Worm (Caenorhabditis elegans) whole organism, mixed stage, embryonic: Measurements from ENCODE around the gene ZK757.1.

Experiments used
- M03D4.4 ChIP-seq: sonication (generic microtip); optimal IDR thresholded peaks from 2 replicates; lab custom pipeline; 2017; ENCODE audit warnings: mild to moderate bottlenecking, missing genetic modification characterization, missing compliant biosample characterization
- blmp-1 ChIP-seq: fragments of 150-350 bp; optimal IDR thresholded peaks from 2 replicates; lab custom pipeline; 2014; ENCODE audit warnings: missing biosample characterization, missing genetic modification characterization
- ceh-39 ChIP-seq: fragments of 150-350 bp; optimal IDR thresholded peaks from 2 replicates; lab custom pipeline; 2014; ENCODE audit warnings: missing biosample characterization, missing genetic modification characterization
- ceh-43 ChIP-seq: fragments of 200-800 bp; sonication (Bioruptor generic); optimal IDR thresholded peaks from 2 replicates; lab custom pipeline; 2018; ENCODE audit warnings: mild to moderate bottlenecking, missing genetic modification characterization, moderate library complexity, missing compliant biosample characterization
- ceh-83 ChIP-seq: fragments of 200-800 bp; sonication (Bioruptor generic); optimal IDR thresholded peaks from 2 replicates; lab custom pipeline; 2018; ENCODE audit warnings: mild to moderate bottlenecking, missing genetic modification characterization, missing compliant biosample characterization
- ces-1 ChIP-seq: fragments of 150-350 bp; optimal IDR thresholded peaks from 2 replicates; lab custom pipeline; 2014; ENCODE audit warnings: missing biosample characterization, missing genetic modification reagents, missing genetic modification characterization
- cnd-1 ChIP-seq: fragments of 200-800 bp; sonication (Bioruptor generic); optimal IDR thresholded peaks from 2 replicates; lab custom pipeline; 2018; ENCODE audit warnings: mild to moderate bottlenecking, missing genetic modification characterization, missing compliant biosample characterization
- drap-1 ChIP-seq: fragments of 200-800 bp; sonication (Bioruptor generic); optimal IDR thresholded peaks from 3 replicates; lab custom pipeline; 2018; ENCODE audit warnings: mild to moderate bottlenecking, missing genetic modification characterization, missing compliant biosample characterization
- elt-3 ChIP-seq: fragments of 150-350 bp; optimal IDR thresholded peaks from 2 replicates; lab custom pipeline; 2014; ENCODE audit warnings: missing biosample characterization, missing genetic modification characterization
- flh-1 ChIP-seq: fragments of 200-800 bp; sonication (Bioruptor generic); optimal IDR thresholded peaks from 2 replicates; lab custom pipeline; 2018; ENCODE audit warnings: mild to moderate bottlenecking, missing genetic modification characterization, moderate library complexity, missing compliant biosample characterization
- ham-2 ChIP-seq: fragments of 200-800 bp; sonication (Bioruptor generic); optimal IDR thresholded peaks from 2 replicates; lab custom pipeline; 2018; ENCODE audit warnings: mild to moderate bottlenecking, missing genetic modification characterization, missing compliant biosample characterization
- hlh-1 ChIP-seq: fragments of 150-350 bp; optimal IDR thresholded peaks from 2 replicates; lab custom pipeline; 2014; ENCODE audit warnings: missing biosample characterization, missing genetic modification reagents, missing genetic modification characterization
- lin-13 ChIP-seq: fragments of 150-350 bp; optimal IDR thresholded peaks from 2 replicates; lab custom pipeline; 2014; ENCODE audit warnings: missing biosample characterization, missing genetic modification characterization
- lin-32 ChIP-seq: fragments of 200-800 bp; sonication (Bioruptor generic); optimal IDR thresholded peaks from 2 replicates; lab custom pipeline; 2018; ENCODE audit warnings: mild to moderate bottlenecking, missing genetic modification characterization, missing compliant biosample characterization
- lsy-2 ChIP-seq: fragments of 150-350 bp; optimal IDR thresholded peaks from 2 replicates; lab custom pipeline; 2014; ENCODE audit warnings: missing biosample characterization, missing genetic modification characterization
- mab-5 ChIP-seq: fragments of 150-350 bp; optimal IDR thresholded peaks from 2 replicates; lab custom pipeline; 2014; ENCODE audit warnings: missing biosample characterization, missing genetic modification characterization
- mep-1 ChIP-seq: fragments of 150-350 bp; optimal IDR thresholded peaks from 2 replicates; lab custom pipeline; 2017; ENCODE audit warnings: missing biosample characterization, missing genetic modification reagents, missing genetic modification characterization, inconsistent platforms
- mls-2 ChIP-seq: sonication (generic microtip); optimal IDR thresholded peaks from 2 replicates; lab custom pipeline; 2016; ENCODE audit warnings: mild to moderate bottlenecking, missing genetic modification characterization, moderate library complexity, missing compliant biosample characterization
- nhr-12 ChIP-seq: fragments of 150-350 bp; optimal IDR thresholded peaks from 2 replicates; lab custom pipeline; 2014; ENCODE audit warnings: missing biosample characterization, missing genetic modification characterization
- nhr-2 ChIP-seq: fragments of 150-350 bp; optimal IDR thresholded peaks from 2 replicates; lab custom pipeline; 2014; ENCODE audit warnings: missing biosample characterization, missing genetic modification characterization
- nhr-237 ChIP-seq: fragments of 150-350 bp; optimal IDR thresholded peaks from 2 replicates; lab custom pipeline; 2014; ENCODE audit warnings: missing biosample characterization, missing genetic modification characterization
- nhr-28 ChIP-seq: fragments of 150-350 bp; optimal IDR thresholded peaks from 2 replicates; lab custom pipeline; 2014; ENCODE audit warnings: missing biosample characterization, missing genetic modification characterization
- pha-4 ChIP-seq: fragments of 150-350 bp; optimal IDR thresholded peaks from 2 replicates; lab custom pipeline; 2018; ENCODE audit warnings: missing biosample characterization, missing genetic modification reagents, missing genetic modification characterization
- sem-2 ChIP-seq: fragments of 200-800 bp; sonication (Bioruptor generic); optimal IDR thresholded peaks from 2 replicates; lab custom pipeline; 2018; ENCODE audit warnings: mild to moderate bottlenecking, missing genetic modification characterization, missing compliant biosample characterization
- snpc-4 ChIP-seq: fragments of 150-350 bp; optimal IDR thresholded peaks from 2 replicates; lab custom pipeline; 2014; ENCODE audit warnings: missing biosample characterization, missing genetic modification characterization
- sptf-1 ChIP-seq: sonication (generic microtip); optimal IDR thresholded peaks from 2 replicates; lab custom pipeline; 2017; ENCODE audit warnings: mild to moderate bottlenecking, missing genetic modification characterization, moderate library complexity, missing compliant biosample characterization
- unc-120 ChIP-seq: sonication (generic microtip); optimal IDR thresholded peaks from 2 replicates; lab custom pipeline; 2017; ENCODE audit warnings: missing genetic modification characterization, missing compliant biosample characterization; ENCODE audit not compliant: poor library complexity, severe bottlenecking
- unc-39 ChIP-seq: fragments of 150-350 bp; optimal IDR thresholded peaks from 2 replicates; lab custom pipeline; 2014; ENCODE audit warnings: missing biosample characterization, missing genetic modification characterization
- unc-62 ChIP-seq: fragments of 150-350 bp; optimal IDR thresholded peaks from 2 replicates; lab custom pipeline; 2014; ENCODE audit warnings: missing biosample characterization, missing genetic modification reagents, missing genetic modification characterization
- zip-8 ChIP-seq: fragments of 150-350 bp; optimal IDR thresholded peaks from 2 replicates; lab custom pipeline; 2014; ENCODE audit warnings: missing biosample characterization, missing genetic modification characterization
- ztf-11 ChIP-seq: fragments of 150-350 bp; optimal IDR thresholded peaks from 2 replicates; lab custom pipeline; 2014; ENCODE audit warnings: missing biosample characterization, missing genetic modification characterization

The ZK757.1 gene

DNA sequence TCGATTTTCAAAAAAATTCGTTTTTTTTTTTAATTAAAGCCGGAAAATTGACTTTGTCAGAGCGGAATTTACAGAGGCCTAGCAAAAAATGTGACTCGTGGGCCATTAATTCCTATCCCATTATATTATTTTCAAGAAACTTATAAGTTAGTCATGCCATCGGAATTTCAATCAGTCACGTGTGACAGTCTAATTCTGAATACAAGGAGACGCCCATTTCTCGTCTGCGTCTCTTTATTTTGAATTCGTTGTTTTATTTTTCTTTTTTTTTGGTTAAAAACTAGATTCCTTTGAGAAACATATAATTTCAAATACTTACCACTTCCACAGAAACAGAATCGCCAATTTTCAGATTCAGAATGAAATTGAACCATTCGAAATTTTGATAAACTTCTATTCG is 37.8 kb upstream of the ZK757.1 start:
- TF ChIP-seq ceh-43 (GFP tag; lab: Kevin White, UChicago) (no peak), ces-1 (GFP tag; lab: Kevin White, UChicago) (no peak), ham-2 (GFP tag; lab: Kevin White, UChicago) (no peak)

DNA sequence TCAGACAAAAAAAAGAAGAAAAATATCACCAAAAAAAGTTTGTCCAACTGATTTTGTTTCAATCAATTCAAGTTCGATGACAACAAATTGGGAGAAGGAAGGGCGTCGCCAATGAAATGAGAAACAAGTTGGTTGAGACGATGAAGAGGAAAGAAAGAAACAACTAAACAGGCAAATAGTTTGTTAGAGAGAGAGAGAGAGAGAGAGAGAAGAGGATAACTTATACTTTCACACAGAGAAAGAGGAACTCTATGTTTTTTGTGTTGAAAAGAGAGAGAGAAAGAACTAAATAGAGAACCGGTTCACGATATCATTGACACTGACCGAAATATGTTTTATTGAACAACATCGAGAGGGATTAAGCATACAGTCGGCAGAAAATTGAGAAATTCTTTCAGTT is 36.6 kb upstream of the ZK757.1 start:
- TF ChIP-seq zip-8 (tag; lab: Kevin White, UChicago) (no peak), drap-1 (GFP tag; lab: Kevin White, UChicago) (no peak), unc-120 (no peak), mab-5 (tag; lab: Kevin White, UChicago) (no peak), unc-62 (GFP tag; lab: Kevin White, UChicago) (no peak), ceh-39 (no peak), hlh-1 (tag; lab: Kevin White, UChicago) (no peak), nhr-2 (tag; lab: Kevin White, UChicago) (no peak), nhr-12 (no peak), ceh-43 (GFP tag; lab: Kevin White, UChicago) (no peak), unc-39 (tag; lab: Kevin White, UChicago) (no peak), cnd-1 (tag; lab: Kevin White, UChicago) (no peak)

DNA sequence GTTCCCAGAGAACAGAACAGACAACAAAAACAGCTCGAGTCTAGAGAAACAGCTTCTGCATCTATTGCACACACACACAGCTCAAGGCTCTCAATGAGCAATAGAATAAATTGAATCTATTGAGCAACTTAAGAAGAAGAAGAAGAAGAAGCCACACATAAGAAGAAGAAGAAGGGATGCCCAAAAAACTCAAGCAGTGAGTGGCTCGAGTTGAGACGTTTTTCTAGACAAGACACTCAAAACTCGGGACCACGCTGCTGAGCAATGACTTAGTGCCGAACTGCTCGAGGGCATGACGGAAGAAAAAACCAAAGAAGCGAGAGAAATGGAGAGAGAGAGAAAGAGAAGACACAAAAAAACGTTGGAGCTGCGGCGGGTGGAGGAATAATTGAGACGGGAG is 34.4 kb upstream of the ZK757.1 start:
- TF ChIP-seq sptf-1 (tag; lab: Kevin White, UChicago): no peak
- peak; percentile 81 for TF ChIP-seq ces-1 (GFP tag; lab: Kevin White, UChicago)
- TF ChIP-seq zip-8 (tag; lab: Kevin White, UChicago): no peak
- TF ChIP-seq lsy-2 (tag; lab: Kevin White, UChicago): no peak

DNA sequence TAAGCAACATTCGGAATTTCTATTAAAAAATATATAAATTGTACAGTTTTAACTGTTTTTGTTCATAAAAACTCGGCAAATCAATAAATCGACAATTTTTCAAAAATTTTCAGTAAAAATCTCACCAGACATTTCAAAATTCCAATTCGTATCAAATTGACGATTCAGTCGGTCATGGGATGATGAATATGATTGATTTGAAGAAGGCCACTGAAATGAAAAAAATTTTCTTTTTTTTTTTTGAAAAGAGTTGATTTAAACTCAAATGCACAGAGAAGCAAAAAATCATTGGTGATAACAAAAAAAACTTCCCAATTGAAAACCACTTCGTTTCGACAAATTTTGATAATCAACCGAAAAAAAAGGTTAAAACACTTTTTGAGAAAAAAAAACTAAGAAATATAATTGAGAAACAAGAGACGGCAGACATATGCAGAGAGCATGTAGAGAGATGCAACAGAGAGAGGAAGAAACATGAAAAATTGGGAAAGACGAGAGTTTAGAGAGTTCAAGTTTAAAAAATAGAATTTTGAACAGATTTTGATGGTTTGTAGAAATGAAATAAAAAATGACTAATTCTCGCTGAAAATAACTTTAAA is 32.9 kb upstream of the ZK757.1 start:
- TF ChIP-seq lsy-2 (tag; lab: Kevin White, UChicago) (no peak), pha-4 (tag; lab: Kevin White, UChicago) (no peak), ces-1 (GFP tag; lab: Kevin White, UChicago) (no peak)

DNA sequence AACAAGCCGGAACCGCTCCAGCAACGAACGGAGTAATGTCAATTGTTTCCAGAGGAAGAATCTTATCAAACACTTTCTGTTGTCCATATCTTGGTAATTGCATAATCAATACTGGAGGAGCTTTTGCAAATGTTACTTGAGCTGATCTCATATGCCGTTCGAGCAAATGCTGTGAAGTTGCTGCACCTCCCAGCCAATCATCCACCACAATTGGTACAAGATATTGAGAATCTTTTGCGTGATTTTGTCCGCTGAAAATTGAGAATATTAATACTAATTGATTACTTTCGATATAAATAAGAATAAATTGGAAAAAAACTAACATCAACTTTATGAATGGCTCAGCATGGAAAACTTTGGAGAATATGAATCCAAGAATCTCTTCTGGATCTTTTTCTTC is 28.8 kb upstream of the ZK757.1 start:
- TF ChIP-seq nhr-12 (no peak), ham-2 (GFP tag; lab: Kevin White, UChicago) (no peak), unc-62 (GFP tag; lab: Kevin White, UChicago) (no peak), hlh-1 (tag; lab: Kevin White, UChicago) (no peak), mls-2 (tag; lab: Kevin White, UChicago) (no peak), unc-39 (tag; lab: Kevin White, UChicago) (no peak), M03D4.4 (tag; lab: Kevin White, UChicago) (no peak), elt-3 (no peak), snpc-4 (tag; lab: Kevin White, UChicago) (no peak), ceh-39 (no peak), sem-2 (GFP tag; lab: Kevin White, UChicago) (no peak), blmp-1 (no peak), nhr-237 (tag; lab: Kevin White, UChicago) (no peak), nhr-28 (tag; lab: Kevin White, UChicago) (no peak), flh-1 (GFP tag; lab: Kevin White, UChicago) (no peak), ceh-83 (GFP tag; lab: Kevin White, UChicago) (no peak), mab-5 (tag; lab: Kevin White, UChicago) (no peak), unc-120 (no peak)
- TF ChIP-seq, all 35 proteins: peak for 0

DNA sequence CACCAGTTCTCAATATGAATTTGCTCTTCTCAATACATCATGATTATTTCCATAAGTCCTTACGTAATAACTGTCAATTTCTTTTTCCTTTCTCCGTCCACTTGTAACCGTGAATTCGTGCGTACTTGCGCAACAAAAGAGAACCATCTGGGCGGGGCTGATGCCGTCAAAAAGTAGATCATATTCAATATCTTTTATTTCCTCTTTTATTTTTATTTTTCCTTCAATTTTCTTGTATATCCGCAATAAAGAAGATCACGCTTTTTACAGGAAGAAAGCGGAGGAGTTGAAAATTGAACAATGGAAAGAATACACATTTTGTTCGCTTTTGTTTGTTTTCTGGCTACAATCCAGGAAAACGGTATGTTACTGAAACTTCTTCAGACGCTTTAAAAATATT is 21.9 kb upstream of the ZK757.1 start, which contains the start of gene mam-7:
mam-7 (plus strand) TSS at position 301 of the 400 bp plus-strand sequence.
- TF ChIP-seq lin-13 (tag; lab: Kevin White, UChicago): no peak
- TF ChIP-seq zip-8 (tag; lab: Kevin White, UChicago): peak; percentile 66

DNA sequence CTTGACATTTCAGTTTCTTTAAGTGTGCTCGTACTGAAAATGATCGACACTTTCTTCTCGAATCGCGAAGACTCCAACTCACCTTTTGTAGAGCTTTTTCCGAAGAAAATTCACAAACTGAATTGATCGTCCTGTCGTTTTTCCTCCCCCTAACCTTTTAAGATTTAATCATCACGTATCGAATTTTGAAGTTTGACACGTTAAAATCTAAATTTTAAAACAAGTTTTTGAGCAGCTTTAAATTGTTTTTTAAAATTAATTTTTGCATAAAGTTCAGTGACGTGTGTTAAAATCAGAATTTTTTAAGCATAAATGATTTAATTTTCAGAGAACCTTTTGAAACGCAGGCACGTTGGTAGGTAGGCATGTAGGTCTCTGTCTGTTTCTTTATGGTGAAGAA is 20.4 kb upstream of the ZK757.1 start, which contains the start of gene alg-4:
alg-4 (minus strand) TSS at position 101 of the 400 bp plus-strand sequence.
- no peak for TF ChIP-seq flh-1 (GFP tag; lab: Kevin White, UChicago)
- no peak for TF ChIP-seq ztf-11
- TF ChIP-seq lin-13 (tag; lab: Kevin White, UChicago): no peak
- no peak for TF ChIP-seq snpc-4 (tag; lab: Kevin White, UChicago)
- TF ChIP-seq nhr-12: no peak
- TF ChIP-seq unc-62 (GFP tag; lab: Kevin White, UChicago): no peak
- TF ChIP-seq ceh-83 (GFP tag; lab: Kevin White, UChicago): no peak
- TF ChIP-seq mep-1: no peak
- no peak for TF ChIP-seq ceh-39
- no peak for TF ChIP-seq lin-32 (GFP tag; lab: Kevin White, UChicago)
- TF ChIP-seq pha-4 (tag; lab: Kevin White, UChicago): no peak
- TF ChIP-seq, all 35 proteins: peak for 0
